Fruit fly (Drosophila melanogaster): ENCODE results near the gene CG14301.

Gene CG14301

dm6 chr3R:18663525-18663924 is 22.3 kb upstream of the CG14301 start, which contains the start of the genes Cpsf73 and Gos28 (continued):
- TF ChIP-seq jing (GFP tag; optimal IDR thresholded peaks at IDR 0.05), result no peak
- no peak for TF ChIP-seq psq (GFP tag; optimal IDR thresholded peaks at IDR 0.05)
- no peak for TF ChIP-seq ewg (GFP tag; optimal IDR thresholded peaks at IDR 0.05)
- no peak for TF ChIP-seq gcm2 (GFP tag; optimal IDR thresholded peaks at IDR 0.05)
- TF ChIP-seq bab2 (GFP tag; optimal IDR thresholded peaks at IDR 0.05), result no peak
- no peak for TF ChIP-seq CG9215 (GFP tag; IDR thresholded peaks at IDR 0.05)
- no peak for TF ChIP-seq toy (GFP tag; IDR thresholded peaks at IDR 0.05)
- TF ChIP-seq cad (GFP tag; optimal IDR thresholded peaks at IDR 0.05), result no peak
- TF ChIP-seq CG14965 (GFP tag; optimal IDR thresholded peaks at IDR 0.05; ENCODE audit: borderline replicate concordance), result no peak
- TF ChIP-seq grn (GFP tag; optimal IDR thresholded peaks at IDR 0.05), result peak; percentile 5
- no peak for TF ChIP-seq onecut (GFP tag; IDR thresholded peaks at IDR 0.05)
- peak; percentile 28 for TF ChIP-seq lilli (GFP tag; optimal IDR thresholded peaks at IDR 0.05)
- TF ChIP-seq Tbp (GFP tag; optimal IDR thresholded peaks at IDR 0.05), result no peak
- peak; percentile 13 for TF ChIP-seq CG10147 (GFP tag; optimal IDR thresholded peaks at IDR 0.05)
- TF ChIP-seq fd102C (GFP tag; optimal IDR thresholded peaks at IDR 0.05), result no peak
- no peak for TF ChIP-seq B-H1 (GFP tag; IDR thresholded peaks at IDR 0.05)
- TF ChIP-seq CG17359 (tag; optimal IDR thresholded peaks at IDR 0.05), result peak; percentile 5
- peak; percentile 29 for TF ChIP-seq grau (tag; optimal IDR thresholded peaks at IDR 0.05)
- peak; percentile 6 for TF ChIP-seq NfI (GFP tag; optimal IDR thresholded peaks at IDR 0.05)
- TF ChIP-seq CG18262 (tag; optimal IDR thresholded peaks at IDR 0.05), result no peak
- no peak for TF ChIP-seq CG1233 (GFP tag; optimal IDR thresholded peaks at IDR 0.05)
- no peak for TF ChIP-seq so (GFP tag; IDR thresholded peaks at IDR 0.05)
- TF ChIP-seq gfzf (GFP tag; optimal IDR thresholded peaks at IDR 0.05), result peak; percentile 91
- no peak for TF ChIP-seq HLHmδ (GFP tag; optimal IDR thresholded peaks at IDR 0.05)
- no peak for TF ChIP-seq CG10654 (GFP tag; optimal IDR thresholded peaks at IDR 0.05)
- TF ChIP-seq chinmo (GFP tag; IDR thresholded peaks at IDR 0.05; ENCODE audit: partially characterized antibody), result no peak
- no peak for TF ChIP-seq emc (GFP tag; optimal IDR thresholded peaks at IDR 0.05)
- no peak for TF ChIP-seq B-H2 (GFP tag; optimal IDR thresholded peaks at IDR 0.05)
- TF ChIP-seq CG16813 (GFP tag; IDR thresholded peaks at IDR 0.05; ENCODE audit: partially characterized antibody), result peak; percentile 50
- TF ChIP-seq CG8478 (optimal IDR thresholded peaks at IDR 0.05), result no peak
- no peak for TF ChIP-seq Hr78 (GFP tag; optimal IDR thresholded peaks at IDR 0.05)
- peak; percentile 14 for TF ChIP-seq Camta (GFP tag; optimal IDR thresholded peaks at IDR 0.05)
- TF ChIP-seq CG11696 (GFP tag; IDR thresholded peaks at IDR 0.05), result no peak
- TF ChIP-seq vfl (GFP tag; optimal IDR thresholded peaks at IDR 0.05), result peak; percentile 34
- no peak for TF ChIP-seq CG8359 (GFP tag; optimal IDR thresholded peaks at IDR 0.05; ENCODE audit: borderline replicate concordance)
- TF ChIP-seq ase (GFP tag; IDR thresholded peaks at IDR 0.05), result no peak
- TF ChIP-seq CG32767 (GFP tag; IDR thresholded peaks at IDR 0.05), result no peak
- no peak for TF ChIP-seq trh (GFP tag; optimal IDR thresholded peaks at IDR 0.05)
- TF ChIP-seq CG8765 (GFP tag; IDR thresholded peaks at IDR 0.05), result no peak
- 0 out of 3 replicates have a peak, but pooled peaks have one; percentile 26 for TF ChIP-seq CG7357 (GFP tag; IDR thresholded peaks at IDR 0.05)
- TF ChIP-seq C15 (GFP tag; IDR thresholded peaks at IDR 0.05), result no peak
- TF ChIP-seq CG11504 (tag; optimal IDR thresholded peaks at IDR 0.05), result peak; percentile 67
- no peak for TF ChIP-seq CG11695 (GFP tag; IDR thresholded peaks at IDR 0.05)
- TF ChIP-seq vvl (GFP tag; IDR thresholded peaks at IDR 0.05), result no peak
- TF ChIP-seq Lhr (GFP tag; optimal IDR thresholded peaks at IDR 0.05), result peak; percentile 22
- no peak for TF ChIP-seq CG9932 (GFP tag; IDR thresholded peaks at IDR 0.05)
- TF ChIP-seq Gug (GFP tag; IDR thresholded peaks at IDR 0.05), result no peak
- TF ChIP-seq ap (GFP tag; IDR thresholded peaks at IDR 0.05), result no peak
- peak; percentile 14 for TF ChIP-seq Mes4 (GFP tag; optimal IDR thresholded peaks at IDR 0.05)
- TF ChIP-seq caup (GFP tag; optimal IDR thresholded peaks at IDR 0.05; ENCODE audit: severe bottlenecking), result no peak
- TF ChIP-seq CG18476 (GFP tag; optimal IDR thresholded peaks at IDR 0.05), result no peak
- peak; percentile 69 for TF ChIP-seq nmo (GFP tag; optimal IDR thresholded peaks at IDR 0.05)
